Worm (Caenorhabditis elegans) whole organism, midembryonic: Measurements from ENCODE around the gene srw-91.

Experiments used
- cog-1 ChIP-seq: sonication (generic microtip); optimal IDR thresholded peaks from 2 replicates; lab custom pipeline; 2016; ENCODE audit warnings: missing genetic modification characterization, missing compliant biosample characterization
- flt-1 ChIP-seq: fragments of 200-800 bp; sonication (Bioruptor generic); IDR thresholded peaks from 2 replicates; pipeline ENCODE4 v1.3.6; 2022; ENCODE audit warnings: missing genetic modification characterization, missing compliant biosample characterization
- klf-2 ChIP-seq: fragments of 200-800 bp; sonication (Bioruptor generic); conservative IDR thresholded peaks from 2 replicates; pipeline ENCODE4 v1.3.6; 2022; ENCODE audit warnings: missing genetic modification reagents, missing genetic modification characterization, missing compliant biosample characterization
- med-1 ChIP-seq: sonication (generic microtip); optimal IDR thresholded peaks from 2 replicates; lab custom pipeline; 2017; ENCODE audit warnings: missing genetic modification characterization, mild to moderate bottlenecking, missing compliant biosample characterization, antibody characterized with exemption, missing genetic modification reagents; ENCODE audit not compliant: insufficient read depth
- ref-1 ChIP-seq: fragments of 200-800 bp; sonication (Bioruptor generic); conservative IDR thresholded peaks from 2 replicates; pipeline ENCODE4 v1.3.6; 2022; ENCODE audit warnings: missing genetic modification reagents, missing genetic modification characterization, missing compliant biosample characterization
- tab-1 ChIP-seq: fragments of 200-800 bp; sonication (Bioruptor generic); IDR thresholded peaks from 2 replicates; pipeline ENCODE4 v1.3.6; 2022; ENCODE audit warnings: missing genetic modification characterization, missing compliant biosample characterization
- ztf-23 ChIP-seq: fragments of 200-800 bp; sonication (Bioruptor generic); IDR thresholded peaks from 2 replicates; pipeline ENCODE4 v1.3.6; 2022; ENCODE audit warnings: missing genetic modification reagents, missing genetic modification characterization, missing compliant biosample characterization
- ztf-29 ChIP-seq: fragments of 200-800 bp; sonication (Bioruptor generic); IDR thresholded peaks from 2 replicates; pipeline ENCODE4 v1.3.6; 2022; ENCODE audit warnings: missing genetic modification reagents, missing genetic modification characterization, missing compliant biosample characterization

ce11 chrV:1668216-1668615 lies 12.5 kb downstream of the srw-91 start, which contains the start of gene irld-42:
- no peak for TF ChIP-seq cog-1 (tag; lab: Kevin White, UChicago)
- TF ChIP-seq ztf-23 (GFP tag; lab: Robert Waterston, UW) = no peak
- TF ChIP-seq ref-1 = no peak
- TF ChIP-seq flt-1 (GFP tag; lab: Robert Waterston, UW) = no peak
- no peak for TF ChIP-seq tab-1 (GFP tag; lab: Robert Waterston, UW)
- no peak for TF ChIP-seq ztf-29 (GFP tag; lab: Robert Waterston, UW)
- no peak for TF ChIP-seq klf-2 (GFP tag; lab: Robert Waterston, UW)
- no peak for TF ChIP-seq med-1 (GFP tag; lab: Kevin White, UChicago)
